Comparison of ENCODE assay signal across 7 worm cellular contexts in the genomic region with DNA sequence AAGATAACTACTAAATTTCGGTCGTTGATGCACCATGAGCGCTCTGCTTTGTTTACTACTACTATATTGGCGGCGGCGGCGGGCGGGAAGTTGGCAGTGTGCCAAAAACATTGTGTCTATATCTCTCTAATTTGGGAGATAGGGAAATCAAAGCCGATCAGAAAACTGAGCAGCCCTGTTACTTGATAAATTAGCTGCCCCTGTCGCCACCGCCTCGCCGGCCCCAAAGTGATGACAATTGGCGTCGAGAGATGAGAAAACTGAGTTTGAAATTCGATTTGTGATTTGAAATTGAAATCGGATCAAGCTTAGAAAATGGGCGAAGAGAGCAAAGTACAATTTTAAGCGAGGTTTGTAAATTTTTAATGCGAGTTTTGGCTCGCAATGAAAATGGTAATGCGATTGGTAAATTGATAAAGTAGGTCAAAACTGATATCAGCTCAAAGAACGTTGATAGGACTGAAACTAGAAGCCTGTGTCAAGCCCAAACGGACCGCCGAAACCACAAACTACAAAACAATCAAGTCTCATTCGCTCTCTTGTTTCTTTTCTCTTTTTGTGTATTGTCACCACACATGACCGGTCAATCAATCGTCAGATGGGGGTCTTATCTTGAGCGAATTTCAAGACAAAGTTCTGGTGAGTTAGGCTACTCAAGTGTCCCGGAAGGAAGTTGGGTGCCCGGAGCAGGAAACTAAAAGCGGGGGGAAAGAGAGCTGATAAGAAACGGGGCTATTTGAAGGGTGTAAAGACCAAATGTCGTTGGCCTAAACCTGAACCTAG.
A peak's percentile ranks its signal among the peaks of the same experiment; 100 is the strongest.
TF ChIP-seq lines count a peak whose summit lies in the region.

No protein-coding gene starts in this region.

TF ChIP-seq in whole organism, L1 larva, 84 proteins besides CTCF, POLR2A, EP300 and RAD21 (continues in another document):
- TF ChIP-seq C34B4.2 (tag; optimal IDR thresholded peaks at IDR 0.05; lab: Kevin White, UChicago) (no peak), hlh-17 (GFP tag; optimal IDR thresholded peaks at IDR 0.05; lab: Kevin White, UChicago; ENCODE audit: borderline replicate concordance) (no peak), hlh-4 (tag; optimal IDR thresholded peaks at IDR 0.05; lab: Kevin White, UChicago) (no peak), jun-1 (tag; optimal IDR thresholded peaks at IDR 0.05; lab: Kevin White, UChicago) (no peak), unc-130 (tag; optimal IDR thresholded peaks at IDR 0.05; lab: Kevin White, UChicago) (no peak), aly-2 (tag; optimal IDR thresholded peaks at IDR 0.05; lab: Kevin White, UChicago) (no peak), lin-15B (tag; optimal IDR thresholded peaks at IDR 0.05; lab: Kevin White, UChicago) (no peak), swsn-7 (tag; optimal IDR thresholded peaks at IDR 0.05; lab: Kevin White, UChicago) (no peak), grh-1 (GFP tag; IDR thresholded peaks at IDR 0.05; lab: Robert Waterston, UW) (no peak), irx-1 (tag; optimal IDR thresholded peaks at IDR 0.05; lab: Kevin White, UChicago) (no peak), elt-2 (tag; optimal IDR thresholded peaks at IDR 0.05; lab: Kevin White, UChicago) (peak; percentile 78), nhr-47 (tag; optimal IDR thresholded peaks at IDR 0.05; lab: Kevin White, UChicago) (peak; percentile 4)

TF ChIP-seq in whole organism, L2 larva, 48 proteins besides CTCF, POLR2A, EP300 and RAD21 (continues in another document):
- TF ChIP-seq elt-3 (tag; optimal IDR thresholded peaks at IDR 0.05; lab: Kevin White, UChicago) (no peak), sma-9 (GFP tag; optimal IDR thresholded peaks at IDR 0.05; lab: Kevin White, UChicago) (peak; percentile 28), sma-9 (tag; optimal IDR thresholded peaks at IDR 0.05; lab: Kevin White, UChicago) (no peak), elt-1 (tag; optimal IDR thresholded peaks at IDR 0.05; lab: Kevin White, UChicago) (no peak), nhr-129 (tag; optimal IDR thresholded peaks at IDR 0.05; lab: Kevin White, UChicago) (no peak), aly-2 (tag; optimal IDR thresholded peaks at IDR 0.05; lab: Kevin White, UChicago) (no peak), zag-1 (tag; optimal IDR thresholded peaks at IDR 0.05; lab: Kevin White, UChicago) (no peak), egl-27 (tag; optimal IDR thresholded peaks at IDR 0.05; lab: Kevin White, UChicago) (no peak), F13H6.1 (tag; optimal IDR thresholded peaks at IDR 0.05; lab: Kevin White, UChicago) (peak; percentile 20), unc-62 (GFP tag; optimal IDR thresholded peaks at IDR 0.05; lab: Kevin White, UChicago) (no peak), nhr-23 (tag; optimal IDR thresholded peaks at IDR 0.05; lab: Kevin White, UChicago) (no peak), unc-55 (GFP tag; optimal IDR thresholded peaks at IDR 0.05; lab: Kevin White, UChicago) (no peak), alr-1 (tag; optimal IDR thresholded peaks at IDR 0.05; lab: Kevin White, UChicago) (no peak)

TF ChIP-seq in whole organism, L3 larva, 47 proteins besides CTCF, POLR2A, EP300 and RAD21:
- TF ChIP-seq pqm-1 (tag; optimal IDR thresholded peaks at IDR 0.05; lab: Kevin White, UChicago) = peak; percentile 4
- TF ChIP-seq jun-1 (tag; optimal IDR thresholded peaks at IDR 0.05; lab: Kevin White, UChicago) = peak; percentile 34
- no peak for TF ChIP-seq nhr-77 (tag; optimal IDR thresholded peaks at IDR 0.05; lab: Kevin White, UChicago)
- peak; percentile 68 for TF ChIP-seq elt-2 (tag; optimal IDR thresholded peaks at IDR 0.05; lab: Kevin White, UChicago)
- TF ChIP-seq fkh-10 (GFP tag; optimal IDR thresholded peaks at IDR 0.05; lab: Kevin White, UChicago) = no peak
- TF ChIP-seq ceh-9 (tag; optimal IDR thresholded peaks at IDR 0.05; lab: Kevin White, UChicago) = no peak

TF ChIP-seq in whole organism, L4 larva, 104 proteins besides CTCF, POLR2A, EP300 and RAD21 (continues in another document):
- TF ChIP-seq dve-1 (tag; optimal IDR thresholded peaks at IDR 0.05; lab: Kevin White, UChicago; ENCODE audit: insufficient read depth) (peak; percentile 45), aha-1 (tag; lab: Kevin White, UChicago) (peak; percentile 90), unc-130 (GFP tag; optimal IDR thresholded peaks at IDR 0.05; lab: Kevin White, UChicago) (no peak), lin-13 (GFP tag; optimal IDR thresholded peaks at IDR 0.05; lab: Kevin White, UChicago) (no peak), hlh-11 (tag; optimal IDR thresholded peaks at IDR 0.05; lab: Kevin White, UChicago) (peak; percentile 54), nhr-28 (tag; optimal IDR thresholded peaks at IDR 0.05; lab: Kevin White, UChicago) (peak; percentile 82), daf-8 (GFP tag; IDR thresholded peaks at IDR 0.05; lab: Robert Waterston, UW) (no peak), daf-16 (GFP tag; optimal IDR thresholded peaks at IDR 0.05; lab: Kevin White, UChicago) (peak in 1 of 2 experiments; percentile 20), daf-16 (tag; optimal IDR thresholded peaks at IDR 0.05; lab: Kevin White, UChicago) (peak; percentile 57), mes-2 (tag; optimal IDR thresholded peaks at IDR 0.05; lab: Kevin White, UChicago; ENCODE audit: poor library complexity, severe bottlenecking) (peak; percentile 13), lin-39 (tag; optimal IDR thresholded peaks at IDR 0.05; lab: Kevin White, UChicago) (no peak), T26A8.4 (GFP tag; IDR thresholded peaks at IDR 0.05; lab: Robert Waterston, UW) (no peak), dmd-6 (GFP tag; IDR thresholded peaks at IDR 0.05; lab: Robert Waterston, UW) (peak; percentile 75)

TF ChIP-seq in whole organism, late embryonic, 69 proteins besides CTCF, POLR2A, EP300 and RAD21:
- TF ChIP-seq unc-55 (GFP tag; optimal IDR thresholded peaks at IDR 0.05; lab: Kevin White, UChicago) = peak; percentile 2
- TF ChIP-seq ceh-48 (tag; optimal IDR thresholded peaks at IDR 0.05; lab: Kevin White, UChicago) = no peak
- no peak for TF ChIP-seq dmd-4 (tag; optimal IDR thresholded peaks at IDR 0.05; lab: Kevin White, UChicago; ENCODE audit: borderline replicate concordance)
- TF ChIP-seq pros-1 (tag; optimal IDR thresholded peaks at IDR 0.05; lab: Kevin White, UChicago) = no peak
TF ChIP-seq in whole organism, late embryonic: peak in this region for 1.

TF ChIP-seq in whole organism, mixed stage, embryonic, 35 proteins besides CTCF, POLR2A, EP300 and RAD21:
- TF ChIP-seq unc-120 (tag; optimal IDR thresholded peaks at IDR 0.05; lab: Kevin White, UChicago; ENCODE audit: poor library complexity, severe bottlenecking) (peak; percentile 39), ham-2 (GFP tag; optimal IDR thresholded peaks at IDR 0.05; lab: Kevin White, UChicago) (no peak), cnd-1 (tag; optimal IDR thresholded peaks at IDR 0.05; lab: Kevin White, UChicago) (no peak), hlh-1 (tag; optimal IDR thresholded peaks at IDR 0.05; lab: Kevin White, UChicago) (peak; percentile 14)

TF ChIP-seq in whole organism, young adult, 124 proteins besides CTCF, POLR2A, EP300 and RAD21:
- TF ChIP-seq nhr-80 (tag; optimal IDR thresholded peaks at IDR 0.05; lab: Kevin White, UChicago) = peak; percentile 21
- TF ChIP-seq hsf-1 (GFP tag; IDR thresholded peaks at IDR 0.05; lab: Robert Waterston, UW) = no peak
- TF ChIP-seq rpc-1 (optimal IDR thresholded peaks at IDR 0.05; lab: Kevin White, UChicago) = no peak
- no peak for TF ChIP-seq rpc-1 (tag; optimal IDR thresholded peaks at IDR 0.05; lab: Kevin White, UChicago)
- peak; percentile 34 for TF ChIP-seq ets-4 (GFP tag; optimal IDR thresholded peaks at IDR 0.05; lab: Kevin White, UChicago)
- TF ChIP-seq K12H6.12 (tag; optimal IDR thresholded peaks at IDR 0.05; lab: Kevin White, UChicago) = no peak
- TF ChIP-seq atf-7 (tag; optimal IDR thresholded peaks at IDR 0.05; lab: Kevin White, UChicago) = peak; percentile 15
- TF ChIP-seq Y53F4B.3 (GFP tag; IDR thresholded peaks at IDR 0.05; lab: Robert Waterston, UW) = no peak
